Worm (Caenorhabditis elegans) whole organism, young adult: ENCODE data around the gene dpm-1.

Experiments used
- B0019.2 ChIP-seq: fragments of 200-800 bp; sonication (Bioruptor generic); conservative IDR thresholded peaks from 2 replicates; pipeline ENCODE4 v1.3.6; 2022; ENCODE audit warnings: missing genetic modification reagents, missing genetic modification characterization, missing compliant biosample characterization
- B0261.1 ChIP-seq: sonication (generic microtip); optimal IDR thresholded peaks from 2 replicates; lab custom pipeline; 2016; ENCODE audit warnings: mild to moderate bottlenecking, missing genetic modification characterization, moderate library complexity, missing compliant biosample characterization
- C06A6.2 ChIP-seq: fragments of 200-800 bp; sonication (Bioruptor generic); conservative IDR thresholded peaks from 2 replicates; pipeline ENCODE4 v1.3.6; 2022; ENCODE audit warnings: missing genetic modification characterization, missing compliant biosample characterization
- T26A5.8 ChIP-seq: sonication (generic microtip); optimal IDR thresholded peaks from 2 replicates; lab custom pipeline; 2016; ENCODE audit warnings: missing genetic modification characterization, missing compliant biosample characterization
- Y53G8AR.9 ChIP-seq: fragments of 200-800 bp; sonication (Bioruptor generic); conservative IDR thresholded peaks from 2 replicates; pipeline ENCODE4 v1.3.6; 2022; ENCODE audit warnings: missing genetic modification reagents, missing genetic modification characterization, missing compliant biosample characterization
- Y56A3A.18 ChIP-seq: fragments of 200-800 bp; sonication (Bioruptor generic); IDR thresholded peaks from 2 replicates; pipeline ENCODE4 v1.3.6; 2022; ENCODE audit warnings: missing genetic modification reagents, missing genetic modification characterization, missing compliant biosample characterization
- Y67H2A.10 ChIP-seq: fragments of 200-800 bp; sonication (Bioruptor generic); conservative IDR thresholded peaks from 2 replicates; pipeline ENCODE4 v1.3.6; 2022; ENCODE audit warnings: missing genetic modification reagents, missing genetic modification characterization, missing compliant biosample characterization
- Y95B8A.8 ChIP-seq: fragments of 200-800 bp; sonication (Bioruptor generic); IDR thresholded peaks from 2 replicates; pipeline ENCODE4 v1.3.6; 2022; ENCODE audit warnings: missing genetic modification reagents, missing genetic modification characterization, missing compliant biosample characterization
- aptf-2 ChIP-seq: fragments of 200-800 bp; sonication (Bioruptor generic); conservative IDR thresholded peaks from 2 replicates; pipeline ENCODE4 v1.3.6; 2022; ENCODE audit warnings: missing genetic modification reagents, missing genetic modification characterization, missing compliant biosample characterization
- attf-6 ChIP-seq: fragments of 200-800 bp; sonication (Bioruptor generic); IDR thresholded peaks from 2 replicates; pipeline ENCODE4 v1.3.6; 2022; ENCODE audit warnings: missing genetic modification reagents, missing genetic modification characterization, missing compliant biosample characterization
- bed-2 ChIP-seq: fragments of 200-800 bp; sonication (Bioruptor generic); IDR thresholded peaks from 2 replicates; pipeline ENCODE4 v1.3.6; 2022; ENCODE audit warnings: missing genetic modification reagents, missing genetic modification characterization, missing compliant biosample characterization
- ccch-3 ChIP-seq: fragments of 200-800 bp; sonication (Bioruptor generic); optimal IDR thresholded peaks from 2 replicates; lab custom pipeline; 2018; ENCODE audit warnings: mild to moderate bottlenecking, missing genetic modification characterization, missing compliant biosample characterization
- cebp-1 ChIP-seq, 2 experiments: fragments of 200-800 bp in 1 of 2; sonication (Bioruptor generic) in 1 of 2; sonication (generic microtip) in 1 of 2; IDR thresholded peaks in 1 of 2; optimal IDR thresholded peaks in 1 of 2; 2 replicates each; pipeline versions ENCODE4 v1.3.6 to Lab custom; 2017 to 2022; ENCODE audit warnings: missing compliant biosample characterization in 2 of 2, missing genetic modification characterization in 2 of 2, mild to moderate bottlenecking in 1 of 2, missing genetic modification reagents in 1 of 2, moderate library complexity in 1 of 2
- ceh-100 ChIP-seq: fragments of 200-800 bp; sonication (Bioruptor generic); IDR thresholded peaks from 2 replicates; pipeline ENCODE4 v1.3.6; 2022; ENCODE audit warnings: missing genetic modification reagents, missing genetic modification characterization, missing compliant biosample characterization
- ceh-27 ChIP-seq: fragments of 200-800 bp; sonication (Bioruptor generic); optimal IDR thresholded peaks from 2 replicates; lab custom pipeline; 2018; ENCODE audit warnings: mild to moderate bottlenecking, missing genetic modification characterization, moderate library complexity, missing compliant biosample characterization
- chd-7 ChIP-seq: sonication (generic microtip); optimal IDR thresholded peaks from 2 replicates; lab custom pipeline; 2016; ENCODE audit warnings: mild to moderate bottlenecking, missing genetic modification characterization, moderate library complexity, missing compliant biosample characterization
- egl-44 ChIP-seq: fragments of 200-800 bp; sonication (Bioruptor generic); IDR thresholded peaks from 2 replicates; pipeline ENCODE4 v1.3.6; 2022; ENCODE audit warnings: missing genetic modification reagents, missing genetic modification characterization, missing compliant biosample characterization
- let-607 ChIP-seq, 2 experiments: fragments of 200-800 bp in 1 of 2; sonication (Bioruptor generic) in 1 of 2; sonication (generic microtip) in 1 of 2; optimal IDR thresholded peaks; 2 replicates each; lab custom pipeline; 2016 to 2018; ENCODE audit warnings: mild to moderate bottlenecking in 2 of 2, missing compliant biosample characterization in 2 of 2, missing genetic modification characterization in 2 of 2, moderate library complexity in 2 of 2, missing genotype in 1 of 2
- lin-35 ChIP-seq, 3 experiments: fragments of 150-350 bp in 2 of 3; sonication (generic microtip) in 1 of 3; optimal IDR thresholded peaks; 2 replicates each; lab custom pipeline; 2014 to 2018; ENCODE audit warnings: missing biosample characterization in 3 of 3, missing genetic modification characterization in 3 of 3, missing genetic modification reagents in 3 of 3
- lin-40 ChIP-seq: sonication (generic microtip); optimal IDR thresholded peaks from 2 replicates; lab custom pipeline; 2016; ENCODE audit warnings: missing genetic modification characterization, mild to moderate bottlenecking, missing compliant biosample characterization, missing genotype, missing genetic modification reagents
- lsy-27 ChIP-seq: sonication (generic microtip); optimal IDR thresholded peaks from 2 replicates; lab custom pipeline; 2017; ENCODE audit warnings: missing genetic modification characterization, mild to moderate bottlenecking, missing compliant biosample characterization, antibody characterized with exemption, missing genotype, borderline replicate concordance; ENCODE audit not compliant: insufficient read depth
- madf-3 ChIP-seq: fragments of 200-800 bp; sonication (Bioruptor generic); IDR thresholded peaks from 2 replicates; pipeline ENCODE4 v1.3.6; 2022; ENCODE audit warnings: missing genetic modification reagents, missing genetic modification characterization, missing compliant biosample characterization
- nfya-1 ChIP-seq: sonication (generic microtip); optimal IDR thresholded peaks from 2 replicates; lab custom pipeline; 2017; ENCODE audit warnings: antibody characterized with exemption, missing compliant biosample characterization, missing genetic modification characterization, borderline replicate concordance; ENCODE audit not compliant: insufficient read depth
- nfyb-1 ChIP-seq: fragments of 200-800 bp; sonication (Bioruptor generic); IDR thresholded peaks from 2 replicates; pipeline ENCODE4 v1.3.6; 2022; ENCODE audit warnings: missing genetic modification reagents, missing genetic modification characterization, missing compliant biosample characterization
- nhr-179 ChIP-seq: sonication (generic microtip); optimal IDR thresholded peaks from 2 replicates; lab custom pipeline; 2016; ENCODE audit warnings: mild to moderate bottlenecking, missing genetic modification characterization, missing compliant biosample characterization
- nhr-27 ChIP-seq: fragments of 200-800 bp; sonication (Bioruptor generic); optimal IDR thresholded peaks from 2 replicates; lab custom pipeline; 2018; ENCODE audit warnings: mild to moderate bottlenecking, missing genetic modification characterization, moderate library complexity, missing compliant biosample characterization
- nhr-80 ChIP-seq: sonication (generic microtip); optimal IDR thresholded peaks from 2 replicates; lab custom pipeline; 2016; ENCODE audit warnings: missing genetic modification characterization, missing compliant biosample characterization
- pha-4 ChIP-seq: fragments of 150-350 bp; sonication (generic microtip); optimal IDR thresholded peaks from 2 replicates; lab custom pipeline; 2014; ENCODE audit warnings: missing biosample characterization, missing genetic modification reagents, missing genetic modification characterization
- repo-1 ChIP-seq: sonication (generic microtip); optimal IDR thresholded peaks from 2 replicates; lab custom pipeline; 2017; ENCODE audit warnings: mild to moderate bottlenecking, missing genetic modification characterization, missing compliant biosample characterization
- rpc-1 ChIP-seq, 2 experiments: fragments of 150-350 bp in 1 of 2; sonication (generic microtip) in 1 of 2; optimal IDR thresholded peaks; 2 replicates each; lab custom pipeline; 2014 to 2018; ENCODE audit warnings: missing biosample characterization in 1 of 2, missing genetic modification characterization in 1 of 2, missing genetic modification reagents in 1 of 2, missing genotype in 1 of 2
- snpc-1.1 ChIP-seq: sonication (generic microtip); optimal IDR thresholded peaks from 2 replicates; lab custom pipeline; 2017; ENCODE audit warnings: missing genetic modification characterization, mild to moderate bottlenecking, missing compliant biosample characterization, antibody characterized with exemption, moderate library complexity, missing genotype, missing genetic modification reagents; ENCODE audit not compliant: insufficient read depth
- snpc-4 ChIP-seq, 5 experiments: fragments of 150-350 bp in 1 of 5; sonication (generic microtip) in 4 of 5; optimal IDR thresholded peaks; 2 replicates each; lab custom pipeline; 2014 to 2018; ENCODE audit warnings: missing genetic modification characterization in 5 of 5, missing biosample characterization in 3 of 5, antibody characterized with exemption in 2 of 5, mild to moderate bottlenecking in 2 of 5, missing compliant biosample characterization in 2 of 5, missing genotype in 2 of 5, moderate library complexity in 2 of 5, missing genetic modification reagents in 1 of 5
- tlf-1 ChIP-seq: fragments of 200-800 bp; sonication (Bioruptor generic); optimal IDR thresholded peaks from 2 replicates; lab custom pipeline; 2018; ENCODE audit warnings: mild to moderate bottlenecking, missing genetic modification characterization, missing compliant biosample characterization
- ztf-18 ChIP-seq: sonication (generic microtip); optimal IDR thresholded peaks from 2 replicates; lab custom pipeline; 2016; ENCODE audit warnings: missing genotype, mild to moderate bottlenecking, missing genetic modification characterization, missing compliant biosample characterization
- ztf-26 ChIP-seq: sonication (generic microtip); optimal IDR thresholded peaks from 2 replicates; lab custom pipeline; 2017; ENCODE audit warnings: missing genetic modification characterization, missing compliant biosample characterization
- ztf-28 ChIP-seq: fragments of 200-800 bp; sonication (Bioruptor generic); IDR thresholded peaks from 2 replicates; pipeline ENCODE4 v1.3.6; 2022; ENCODE audit warnings: missing genetic modification reagents, missing genetic modification characterization, missing compliant biosample characterization

The dpm-1 gene

DNA sequence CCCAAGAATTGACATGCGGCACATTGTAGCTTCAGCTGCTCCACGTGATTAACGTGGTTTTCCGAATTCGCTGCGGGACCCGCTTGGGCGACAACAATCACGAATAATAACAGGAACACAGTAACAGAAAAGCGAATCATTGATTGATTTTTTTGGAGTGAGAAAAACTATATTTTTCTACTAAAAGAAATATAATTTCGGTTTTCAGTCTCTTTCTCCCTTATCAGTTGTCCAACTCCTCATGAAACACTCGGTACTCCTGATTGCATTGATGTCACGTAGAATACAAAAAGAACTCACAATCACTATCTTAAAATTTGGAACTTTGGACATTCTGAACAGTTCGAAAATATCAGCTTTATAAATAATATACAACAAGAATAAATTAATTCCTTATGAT lies 16.6 kb upstream of the dpm-1 start, which contains the start of gene Y66H1A.5:
Y66H1A.5 (minus strand) TSS at position 265 of the 400 bp plus-strand sequence.
- peak in 1 of 2 experiments; percentile 16 for TF ChIP-seq let-607 (tag; optimal IDR thresholded peaks at IDR 0.05; lab: Kevin White, UChicago)
- TF ChIP-seq madf-3 (GFP tag; lab: Robert Waterston, UW): 0 out of 2 replicates have a peak, but pooled peaks have one; percentile 53
- TF ChIP-seq nhr-80 (tag; lab: Kevin White, UChicago): peak; percentile 50
- TF ChIP-seq C06A6.2 (GFP tag; lab: Robert Waterston, UW): no peak
- TF ChIP-seq tlf-1: peak; percentile 37
- TF ChIP-seq ccch-3 (GFP tag; lab: Kevin White, UChicago): no peak

DNA sequence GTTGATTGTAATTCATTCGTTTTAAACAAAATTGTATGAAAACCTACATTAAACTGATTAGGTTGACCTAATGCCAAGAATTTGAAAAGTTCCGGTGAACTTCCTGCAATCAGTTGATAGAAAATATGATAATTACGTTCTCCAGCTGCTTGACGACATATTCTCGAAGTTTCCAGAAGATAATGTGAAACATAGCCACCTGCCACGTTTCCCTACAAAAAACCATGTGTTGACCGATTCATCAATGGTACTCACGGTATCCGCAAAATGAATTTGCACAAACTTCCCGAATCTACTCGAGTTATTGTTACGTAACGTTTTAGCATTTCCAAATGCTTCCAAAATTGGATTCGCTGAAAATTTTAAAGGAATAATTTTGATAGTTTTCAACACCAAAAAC lies 7.1 kb upstream of the dpm-1 start:
- TF ChIP-seq ceh-27 (no peak), ztf-26 (no peak), nfya-1 (tag; lab: Kevin White, UChicago) (no peak), B0261.1 (tag; lab: Kevin White, UChicago) (no peak), nhr-179 (tag; lab: Kevin White, UChicago) (no peak), repo-1 (tag; lab: Kevin White, UChicago) (no peak), cebp-1 (GFP tag; IDR thresholded peaks at IDR 0.05; lab: Robert Waterston, UW) (no peak), cebp-1 (tag; optimal IDR thresholded peaks at IDR 0.05; lab: Kevin White, UChicago) (no peak), lin-40 (no peak), B0019.2 (no peak), lin-35 (GFP tag; optimal IDR thresholded peaks at IDR 0.05; lab: Kevin White, UChicago) (no peak), egl-44 (no peak), C06A6.2 (GFP tag; lab: Robert Waterston, UW) (no peak), T26A5.8 (tag; lab: Kevin White, UChicago) (no peak), nfyb-1 (GFP tag; lab: Robert Waterston, UW) (no peak), Y56A3A.18 (GFP tag; lab: Robert Waterston, UW) (no peak), Y95B8A.8 (GFP tag; lab: Robert Waterston, UW) (no peak), Y53G8AR.9 (GFP tag; lab: Robert Waterston, UW) (no peak), lsy-27 (no peak)

DNA sequence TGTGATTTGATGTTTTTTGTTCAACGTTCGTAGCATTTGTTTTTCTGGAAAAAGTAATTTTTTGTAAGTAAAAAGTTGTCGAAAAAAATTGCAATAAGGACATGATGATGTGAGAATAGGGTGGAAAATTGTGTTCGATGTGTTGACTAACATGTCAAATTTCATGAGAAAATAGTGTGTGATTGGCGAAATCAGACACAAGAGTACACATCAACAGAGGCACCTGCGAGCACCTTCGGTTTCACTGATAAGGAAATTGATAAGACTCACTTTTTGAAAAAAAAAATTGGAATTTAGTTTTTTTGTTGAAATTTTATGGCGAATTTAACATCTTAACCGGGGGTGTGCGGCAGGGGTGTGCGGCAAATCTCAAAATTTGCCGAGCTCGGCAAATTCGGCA lies 5.0 kb upstream of the dpm-1 start, which contains the start of gene hum-8:
hum-8 (minus strand) TSS at position 46 of the 400 bp plus-strand sequence.
- TF ChIP-seq Y95B8A.8 (GFP tag; lab: Robert Waterston, UW): no peak
- no peak for TF ChIP-seq ztf-18
- TF ChIP-seq cebp-1 (GFP tag; IDR thresholded peaks at IDR 0.05; lab: Robert Waterston, UW): no peak
- no peak for TF ChIP-seq cebp-1 (tag; optimal IDR thresholded peaks at IDR 0.05; lab: Kevin White, UChicago)
- TF ChIP-seq nhr-80 (tag; lab: Kevin White, UChicago): peak; percentile 83
- TF ChIP-seq pha-4 (tag; lab: Kevin White, UChicago): peak; percentile 58
- no peak for TF ChIP-seq ceh-27
- no peak for TF ChIP-seq attf-6 (GFP tag; lab: Robert Waterston, UW)
- TF ChIP-seq chd-7 (tag; lab: Kevin White, UChicago): no peak
- no peak for TF ChIP-seq bed-2 (GFP tag; lab: Robert Waterston, UW)
- no peak for TF ChIP-seq rpc-1 (optimal IDR thresholded peaks at IDR 0.05; lab: Kevin White, UChicago)
- TF ChIP-seq rpc-1 (tag; optimal IDR thresholded peaks at IDR 0.05; lab: Kevin White, UChicago): no peak
- no peak for TF ChIP-seq nhr-27 (tag; lab: Kevin White, UChicago)
- TF ChIP-seq aptf-2 (GFP tag; lab: Robert Waterston, UW): no peak
- TF ChIP-seq snpc-4 (GFP tag; optimal IDR thresholded peaks at IDR 0.05; lab: Kevin White, UChicago): no peak
- TF ChIP-seq snpc-4 (tag; optimal IDR thresholded peaks at IDR 0.05; lab: Kevin White, UChicago): no peak
- TF ChIP-seq ceh-100: no peak
- TF ChIP-seq Y67H2A.10 (GFP tag; lab: Robert Waterston, UW): no peak
- TF ChIP-seq ztf-28 (GFP tag; lab: Robert Waterston, UW): no peak
- no peak for TF ChIP-seq snpc-1.1 (tag; lab: Kevin White, UChicago)
- TF ChIP-seq, all 124 proteins: peak for 2
